Fruit fly (Drosophila melanogaster) whole organism, pupa: ENCODE data around the gene ohgt.
A peak's percentile ranks its signal among the peaks of the same experiment; 100 is the strongest.

Source experiments
- CG10348 ChIP-seq: fragments of 200-800 bp; sonication (Bioruptor generic); IDR thresholded peaks from 2 replicates; pipeline ENCODE4 v1.3.6; 2022; ENCODE audit warnings: missing biosample characterization, missing genetic modification characterization
- CG12605 ChIP-seq: fragments of 200-800 bp; sonication (Bioruptor generic); IDR thresholded peaks from 2 replicates; pipeline ENCODE4 v1.3.6; 2022; ENCODE audit warnings: missing biosample characterization, missing genetic modification characterization
- CG13204 ChIP-seq: fragments of 200-800 bp; sonication (Bioruptor generic); optimal IDR thresholded peaks from 2 replicates; lab custom pipeline; 2018; ENCODE audit warnings: missing biosample characterization, mild to moderate bottlenecking, missing genetic modification characterization, moderate library complexity
- CG15710 ChIP-seq: fragments of 200-800 bp; sonication (Bioruptor generic); optimal IDR thresholded peaks from 2 replicates; lab custom pipeline; 2018; ENCODE audit warnings: missing biosample characterization, mild to moderate bottlenecking, missing genetic modification characterization, moderate library complexity
- CG17806 ChIP-seq: fragments of 200-800 bp; sonication (Bioruptor generic); optimal IDR thresholded peaks from 2 replicates; lab custom pipeline; 2018; ENCODE audit warnings: missing biosample characterization, mild to moderate bottlenecking, missing genetic modification characterization, moderate library complexity
- CG32121 ChIP-seq: fragments of 200-800 bp; sonication (Bioruptor generic); IDR thresholded peaks from 2 replicates; pipeline ENCODE4 v1.3.6; 2022; ENCODE audit warnings: missing biosample characterization, missing genetic modification characterization
- CG34367 ChIP-seq: fragments of 200-800 bp; sonication (Bioruptor generic); optimal IDR thresholded peaks from 2 replicates; lab custom pipeline; 2018; ENCODE audit warnings: missing biosample characterization, mild to moderate bottlenecking, missing genetic modification characterization
- CG4496 ChIP-seq: fragments of 200-800 bp; sonication (Bioruptor generic); IDR thresholded peaks from 3 replicates; pipeline ENCODE4 v1.3.6; 2022; ENCODE audit warnings: missing biosample characterization, missing genetic modification characterization
- CG8159 ChIP-seq: fragments of 200-800 bp; sonication (Bioruptor generic); optimal IDR thresholded peaks from 3 replicates; lab custom pipeline; 2018; ENCODE audit warnings: missing biosample characterization, mild to moderate bottlenecking, missing genetic modification characterization, moderate library complexity
- CG8301 ChIP-seq: fragments of 200-800 bp; sonication (Bioruptor generic); optimal IDR thresholded peaks from 2 replicates; lab custom pipeline; 2018; ENCODE audit warnings: missing biosample characterization, mild to moderate bottlenecking, missing genetic modification characterization
- CG9948 ChIP-seq: fragments of 200-800 bp; sonication (Bioruptor generic); optimal IDR thresholded peaks from 2 replicates; lab custom pipeline; 2018; ENCODE audit warnings: missing biosample characterization, mild to moderate bottlenecking, missing genetic modification characterization, moderate library complexity
- D1 ChIP-seq: fragments of 200-800 bp; sonication (Bioruptor generic); optimal IDR thresholded peaks from 2 replicates; lab custom pipeline; 2018; ENCODE audit warnings: missing biosample characterization, mild to moderate bottlenecking, missing genetic modification characterization, moderate library complexity
- EcR ChIP-seq: fragments of 200-800 bp; sonication (Bioruptor generic); optimal IDR thresholded peaks from 3 replicates; lab custom pipeline; 2019; ENCODE audit warnings: missing biosample characterization, missing genetic modification characterization, mild to moderate bottlenecking, moderate library complexity, missing genetic modification reagents
- Ets98B ChIP-seq: fragments of 200-800 bp; sonication (Bioruptor generic); IDR thresholded peaks from 2 replicates; pipeline ENCODE4 v1.3.6; 2022; ENCODE audit warnings: missing biosample characterization, missing genetic modification characterization
- Pif1A ChIP-seq: fragments of 200-800 bp; sonication (Bioruptor generic); optimal IDR thresholded peaks from 3 replicates; lab custom pipeline; 2016; ENCODE audit warnings: missing biosample characterization, missing genetic modification characterization
- Pif1B ChIP-seq: fragments of 200-800 bp; sonication (Bioruptor generic); optimal IDR thresholded peaks from 3 replicates; lab custom pipeline; 2016; ENCODE audit warnings: missing biosample characterization, missing genetic modification characterization
- Snoo ChIP-seq: fragments of 200-800 bp; sonication (Bioruptor generic); optimal IDR thresholded peaks from 3 replicates; lab custom pipeline; 2017; ENCODE audit warnings: missing biosample characterization, mild to moderate bottlenecking, missing genetic modification characterization, inconsistent platforms
- fd96Ca ChIP-seq: fragments of 200-800 bp; sonication (Bioruptor generic); IDR thresholded peaks from 3 replicates; pipeline ENCODE4 v1.3.6; 2022; ENCODE audit warnings: missing biosample characterization, missing genetic modification characterization
- gl ChIP-seq: fragments of 200-800 bp; sonication (Bioruptor generic); optimal IDR thresholded peaks from 2 replicates; lab custom pipeline; 2018; ENCODE audit warnings: missing biosample characterization, mild to moderate bottlenecking, missing genetic modification characterization
- rn ChIP-seq: fragments of 200-800 bp; sonication (Bioruptor generic); IDR thresholded peaks from 2 replicates; pipeline ENCODE4 v1.3.6; 2022; ENCODE audit warnings: missing biosample characterization, missing genetic modification characterization

The ohgt gene

dm6 chr3R:10098296-10098675 is 49.3 kb downstream of the ohgt start:
- TF ChIP-seq CG10348 (GFP tag; lab: Robert Waterston, UW) (no peak), Pif1A (GFP tag; lab: Kevin White, UChicago) (no peak), CG12605 (GFP tag; lab: Robert Waterston, UW) (no peak), CG8301 (no peak), CG13204 (no peak), Ets98B (GFP tag; lab: Robert Waterston, UW) (no peak), fd96Ca (no peak), CG17806 (tag; lab: Kevin White, UChicago) (no peak), CG32121 (no peak), EcR (no peak), rn (GFP tag; lab: Robert Waterston, UW) (no peak), D1 (tag; lab: Kevin White, UChicago) (no peak), gl (tag; lab: Kevin White, UChicago) (no peak), Snoo (tag; lab: Kevin White, UChicago) (no peak), CG15710 (tag; lab: Kevin White, UChicago) (no peak), Pif1B (GFP tag; lab: Kevin White, UChicago) (no peak), CG9948 (no peak), CG34367 (no peak)

- TF ChIP-seq D1 (tag; lab: Kevin White, UChicago) (no peak), CG12605 (GFP tag; lab: Robert Waterston, UW) (no peak), EcR (peak; percentile 84), CG10348 (GFP tag; lab: Robert Waterston, UW) (no peak)
These were observed 50.4 kb downstream of the ohgt start for dm6 chr3R:10099401-10099848.

- TF ChIP-seq CG4496 (GFP tag; lab: Robert Waterston, UW) = peak; percentile 52; the same call in 1 of the 3 replicates
- no peak for TF ChIP-seq CG8159 (tag; lab: Kevin White, UChicago)
These were observed 51.6 kb downstream of the ohgt start for dm6 chr3R:10100498-10101196.
